Worm (Caenorhabditis elegans) whole organism, L4/young adult: ENCODE measurements around the gene srsx-29.

ENCODE experiments used
- dao-5 ChIP-seq: sonication (generic microtip); optimal IDR thresholded peaks from 2 replicates; lab custom pipeline; 2016; ENCODE audit warnings: missing genotype, missing genetic modification characterization, moderate library complexity, missing compliant biosample characterization
- him-1 ChIP-seq: sonication (generic microtip); optimal IDR thresholded peaks from 2 replicates; lab custom pipeline; 2016; ENCODE audit warnings: missing genotype, missing genetic modification reagents, missing genetic modification characterization, missing compliant biosample characterization

- no peak for TF ChIP-seq dao-5
- no peak for TF ChIP-seq him-1 (tag; lab: Kevin White, UChicago)
These were observed 40.5 kb upstream of the srsx-29 start, which contains the start of gene cht-5 for ce11 chrV:10114329-10114728.
